Worm (Caenorhabditis elegans): Measurements from ENCODE around the gene nhr-243.

Gene nhr-243

DNA sequence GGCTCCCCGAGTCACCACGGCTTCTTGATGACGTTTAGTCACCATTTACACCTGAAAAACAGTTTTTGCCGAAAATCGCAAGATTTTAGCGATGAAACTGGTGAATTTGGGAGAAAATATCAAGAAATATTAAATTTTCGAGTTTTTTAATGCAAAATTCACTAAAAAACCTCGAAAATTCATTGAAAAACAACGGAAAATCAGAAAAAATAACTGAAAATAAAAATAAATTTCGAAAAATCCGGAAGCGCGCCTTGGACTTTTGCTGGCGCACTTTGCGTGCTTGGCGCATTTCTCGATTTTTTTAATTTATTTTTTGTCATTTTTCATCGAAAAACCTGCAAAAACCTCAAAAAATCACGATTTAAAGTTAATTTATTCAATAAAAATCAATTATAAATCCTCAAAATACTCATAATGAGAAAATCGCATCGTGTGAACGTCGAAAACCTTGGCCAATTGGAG lies 5.4 kb downstream of the nhr-243 start, which contains the start of gene emb-4:
Gene emb-4, minus strand, starts transcription at position 51 of the 465 bp plus-strand sequence.
- TF ChIP-seq nhr-71 (tag; optimal IDR thresholded peaks at IDR 0.05): no peak
- no peak for TF ChIP-seq nhr-84 (tag; optimal IDR thresholded peaks at IDR 0.05)
- TF ChIP-seq nhr-20 (tag; optimal IDR thresholded peaks at IDR 0.05): peak; percentile 65
- no peak for TF ChIP-seq hpl-2 (GFP tag; optimal IDR thresholded peaks at IDR 0.05)
- TF ChIP-seq tbx-2 (tag; optimal IDR thresholded peaks at IDR 0.05): peak; percentile 64
- TF ChIP-seq lin-35 (GFP tag; optimal IDR thresholded peaks at IDR 0.05): peak; percentile 57 to 61
- TF ChIP-seq sox-4 (tag; optimal IDR thresholded peaks at IDR 0.05): peak; percentile 21
- TF ChIP-seq unc-130 (tag; optimal IDR thresholded peaks at IDR 0.05): peak; percentile 15
- peak; percentile 26; the same call in 1 of the 2 replicates for TF ChIP-seq isw-1 (GFP tag; IDR thresholded peaks at IDR 0.05)
- no peak for TF ChIP-seq mdl-1 (tag; optimal IDR thresholded peaks at IDR 0.05)
- no peak for TF ChIP-seq ceh-63 (GFP tag; optimal IDR thresholded peaks at IDR 0.05)
- TF ChIP-seq blmp-1 (tag; optimal IDR thresholded peaks at IDR 0.05): peak; percentile 26
- TF ChIP-seq elt-2 (tag; optimal IDR thresholded peaks at IDR 0.05): no peak
- no peak for TF ChIP-seq ces-1 (GFP tag; optimal IDR thresholded peaks at IDR 0.05)
- TF ChIP-seq C34B4.2 (tag; optimal IDR thresholded peaks at IDR 0.05): no peak
- peak; percentile 69 for TF ChIP-seq rnt-1 (tag; optimal IDR thresholded peaks at IDR 0.05)
- no peak for TF ChIP-seq sup-37 (GFP tag; optimal IDR thresholded peaks at IDR 0.05)
- TF ChIP-seq ceh-8 (GFP tag; optimal IDR thresholded peaks at IDR 0.05): no peak
- TF ChIP-seq dsc-1 (tag; optimal IDR thresholded peaks at IDR 0.05): peak; percentile 65
- TF ChIP-seq lin-13 (GFP tag; optimal IDR thresholded peaks at IDR 0.05): no peak
- TF ChIP-seq ztf-4 (tag; optimal IDR thresholded peaks at IDR 0.05): no peak
- no peak for TF ChIP-seq pag-3 (tag; optimal IDR thresholded peaks at IDR 0.05; ENCODE audit: borderline replicate concordance, insufficient read depth)
- TF ChIP-seq egl-13 (tag; optimal IDR thresholded peaks at IDR 0.05): no peak
- TF ChIP-seq ets-5 (GFP tag; IDR thresholded peaks at IDR 0.05): no peak
- TF ChIP-seq mef-2 (tag; optimal IDR thresholded peaks at IDR 0.05): no peak
- TF ChIP-seq F16B12.6 (tag; optimal IDR thresholded peaks at IDR 0.05): peak; percentile 11
- no peak for TF ChIP-seq fkh-4 (tag; optimal IDR thresholded peaks at IDR 0.05; ENCODE audit: borderline replicate concordance)
- TF ChIP-seq aha-1 (tag; optimal IDR thresholded peaks at IDR 0.05): no peak
- peak; percentile 67 for TF ChIP-seq snu-23 (GFP tag; optimal IDR thresholded peaks at IDR 0.05)
- TF ChIP-seq nhr-237 (tag; optimal IDR thresholded peaks at IDR 0.05): no peak
- TF ChIP-seq fos-1 (tag; optimal IDR thresholded peaks at IDR 0.05): no peak
- TF ChIP-seq nhr-90 (tag; optimal IDR thresholded peaks at IDR 0.05; ENCODE audit: poor library complexity): peak; percentile 31
- TF ChIP-seq nhr-19 (GFP tag; conservative IDR thresholded peaks at IDR 0.05): peak; percentile 81
- TF ChIP-seq irx-1 (tag; optimal IDR thresholded peaks at IDR 0.05): peak; percentile 58
- TF ChIP-seq unc-86 (tag; optimal IDR thresholded peaks at IDR 0.05): peak; percentile 42
- TF ChIP-seq nhr-28 (tag; optimal IDR thresholded peaks at IDR 0.05): no peak
- no peak for TF ChIP-seq fkh-10 (GFP tag; optimal IDR thresholded peaks at IDR 0.05)
- TF ChIP-seq egl-27 (tag; optimal IDR thresholded peaks at IDR 0.05): no peak
- peak in 2 of 6 experiments; percentile 5 to 9 for TF ChIP-seq elt-3 (tag; optimal IDR thresholded peaks at IDR 0.05)
- peak; percentile 67 to 71 for TF ChIP-seq lsy-2 (tag; optimal IDR thresholded peaks at IDR 0.05)
- peak; percentile 41 for TF ChIP-seq fkh-8 (tag; optimal IDR thresholded peaks at IDR 0.05)
- TF ChIP-seq zag-1 (tag; optimal IDR thresholded peaks at IDR 0.05): no peak
- TF ChIP-seq pax-3 (tag; optimal IDR thresholded peaks at IDR 0.05): no peak
- TF ChIP-seq sptf-1 (tag; optimal IDR thresholded peaks at IDR 0.05): no peak
- TF ChIP-seq lin-15B (tag; optimal IDR thresholded peaks at IDR 0.05): no peak
- no peak for TF ChIP-seq ceh-90 (tag; optimal IDR thresholded peaks at IDR 0.05)
- no peak for TF ChIP-seq grh-1 (GFP tag; IDR thresholded peaks at IDR 0.05)
- peak; percentile 69 for TF ChIP-seq swsn-7 (tag; optimal IDR thresholded peaks at IDR 0.05)
- no peak for TF ChIP-seq tlp-1 (tag; optimal IDR thresholded peaks at IDR 0.05)
- no peak for TF ChIP-seq jun-1 (tag; optimal IDR thresholded peaks at IDR 0.05)
- peak; percentile 17 for TF ChIP-seq C16A3.4 (tag; optimal IDR thresholded peaks at IDR 0.05)
- peak; percentile 57 for TF ChIP-seq xbp-1 (tag; optimal IDR thresholded peaks at IDR 0.05)
- no peak for TF ChIP-seq ceh-88 (GFP tag; IDR thresholded peaks at IDR 0.05)
- no peak for TF ChIP-seq unc-30 (tag; optimal IDR thresholded peaks at IDR 0.05)
